Worm (Caenorhabditis elegans) whole organism, L4/young adult: ENCODE measurements around the gene C16C8.12.
"Not testable (repeated sequence)": the region's sequence is repeated elsewhere in the genome, so short reads cannot be mapped to it uniquely, and the experiment has no call there.

ENCODE experiments used
- W03F9.2 ChIP-seq: fragments of 150-350 bp; optimal IDR thresholded peaks from 2 replicates; lab custom pipeline; 2014; ENCODE audit warnings: missing biosample characterization, missing genetic modification characterization
- dao-5 ChIP-seq: sonication (generic microtip); optimal IDR thresholded peaks from 2 replicates; lab custom pipeline; 2016; ENCODE audit warnings: missing genotype, missing genetic modification characterization, moderate library complexity, missing compliant biosample characterization
- him-1 ChIP-seq: sonication (generic microtip); optimal IDR thresholded peaks from 2 replicates; lab custom pipeline; 2016; ENCODE audit warnings: missing genotype, missing genetic modification reagents, missing genetic modification characterization, missing compliant biosample characterization

The C16C8.12 gene

ce11 chrII:3490797-3491196 is 38.3 kb downstream of the C16C8.12 start, which contains the start of gene fbxb-112:
fbxb-112 (plus strand) TSS chrII:3491097.
- TF ChIP-seq him-1; dao-5 (tag; lab: Kevin White, UChicago); W03F9.2 (tag; lab: Kevin White, UChicago): not testable (repeated sequence)

ce11 chrII:3499386-3499785 is 46.9 kb downstream of the C16C8.12 start, which contains the start of gene Y49F6B.9:
Y49F6B.9 (minus strand) TSS chrII:3499387.
- no peak for TF ChIP-seq dao-5 (tag; lab: Kevin White, UChicago)
- no peak for TF ChIP-seq him-1

- TF ChIP-seq dao-5 (tag; lab: Kevin White, UChicago) (no peak), W03F9.2 (tag; lab: Kevin White, UChicago) (no peak), him-1 (no peak)
Measured at ce11 chrII:3500373-3500772, 47.9 kb downstream of the C16C8.12 start.

DNA sequence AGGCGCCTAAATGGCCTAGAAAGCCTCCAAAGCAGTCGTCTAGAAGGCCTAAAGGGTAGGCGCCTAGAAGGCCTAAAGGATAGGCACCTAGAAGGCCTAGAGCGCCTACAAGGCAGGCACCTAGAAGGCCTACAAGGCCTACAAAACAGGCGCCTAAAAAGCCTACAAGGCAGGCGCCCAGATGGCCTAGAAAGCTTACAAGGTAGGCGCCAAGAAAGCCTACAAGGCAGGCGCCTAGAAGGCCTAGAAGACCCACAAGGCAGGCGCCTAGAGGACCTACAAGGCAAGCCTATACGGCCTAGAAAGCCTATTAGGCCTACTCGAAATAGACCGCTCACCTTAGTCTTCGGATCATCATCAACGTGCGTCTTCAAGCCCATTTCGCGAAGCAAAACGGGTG is 49.5 kb downstream of the C16C8.12 start:
- TF ChIP-seq him-1 (no peak), dao-5 (tag; lab: Kevin White, UChicago) (no peak), W03F9.2 (tag; lab: Kevin White, UChicago) (no peak)

ce11 chrII:3502520-3503323 is 50.2 kb downstream of the C16C8.12 start, which contains the start of the genes col-71 and Y49F6B.2:
col-71 (minus strand) TSS chrII:3502570.
Y49F6B.2 (plus strand) TSS chrII:3502968.
- TF ChIP-seq him-1 (peak; percentile 36), dao-5 (tag; lab: Kevin White, UChicago) (no peak), W03F9.2 (tag; lab: Kevin White, UChicago) (peak; percentile 74)
